Fruit fly (Drosophila melanogaster) whole organism, embryonic: ENCODE results near the gene CG1896.

Source experiments
- Adf1 ChIP-seq: fragments of 200-800 bp; sonication (Bioruptor generic); IDR thresholded peaks from 2 replicates; pipeline ENCODE4 v1.3.6; 2022; ENCODE audit warnings: missing biosample characterization, missing genetic modification characterization
- Aef1 ChIP-seq: fragments of 200-800 bp; sonication (Bioruptor generic); IDR thresholded peaks from 3 replicates; pipeline ENCODE4 v1.3.6; 2022; ENCODE audit warnings: missing biosample characterization, missing genetic modification characterization
- CG10209 ChIP-seq: fragments of 200-800 bp; sonication (Bioruptor generic); optimal IDR thresholded peaks from 3 replicates; lab custom pipeline; 2017; ENCODE audit warnings: missing biosample characterization, mild to moderate bottlenecking, missing genetic modification characterization, missing genetic modification reagents
- CG11085 ChIP-seq: fragments of 200-800 bp; sonication (Bioruptor generic); IDR thresholded peaks from 2 replicates; pipeline ENCODE4 v1.3.6; 2022; ENCODE audit warnings: missing biosample characterization, missing genetic modification characterization
- CG11696 ChIP-seq: fragments of 200-800 bp; sonication (Bioruptor generic); IDR thresholded peaks from 2 replicates; pipeline ENCODE4 v1.3.6; 2022; ENCODE audit warnings: missing biosample characterization, missing genetic modification characterization
- CG13624 ChIP-seq: fragments of 200-800 bp; sonication (Bioruptor generic); optimal IDR thresholded peaks from 2 replicates; lab custom pipeline; 2016; ENCODE audit warnings: missing biosample characterization, missing genetic modification characterization
- CG14441 ChIP-seq: fragments of 200-800 bp; sonication (Bioruptor generic); IDR thresholded peaks from 2 replicates; pipeline ENCODE4 v1.3.6; 2022; ENCODE audit warnings: missing biosample characterization, missing genetic modification characterization
- CG14710 ChIP-seq: fragments of 200-800 bp; sonication (Bioruptor generic); optimal IDR thresholded peaks from 3 replicates; lab custom pipeline; 2019; ENCODE audit warnings: missing biosample characterization, mild to moderate bottlenecking, missing genetic modification characterization, moderate library complexity
- CG16813 ChIP-seq: fragments of 200-800 bp; sonication (Bioruptor generic); IDR thresholded peaks from 3 replicates; pipeline ENCODE4 v1.3.6; 2022; ENCODE audit warnings: missing biosample characterization, missing genetic modification characterization; ENCODE audit not compliant: partially characterized antibody
- CG30403 ChIP-seq: fragments of 200-800 bp; sonication (Bioruptor generic); optimal IDR thresholded peaks from 3 replicates; lab custom pipeline; 2016; ENCODE audit warnings: missing biosample characterization, missing genetic modification characterization
- CG3838 ChIP-seq: fragments of 200-800 bp; sonication (Bioruptor generic); optimal IDR thresholded peaks from 3 replicates; lab custom pipeline; 2016; ENCODE audit warnings: missing biosample characterization, missing genetic modification characterization
- CG43689 ChIP-seq: fragments of 200-800 bp; sonication (Bioruptor generic); IDR thresholded peaks from 2 replicates; pipeline ENCODE4 v1.3.6; 2022; ENCODE audit warnings: missing biosample characterization, missing genetic modification characterization
- CG4707 ChIP-seq: fragments of 200-800 bp; sonication (Bioruptor generic); optimal IDR thresholded peaks from 2 replicates; lab custom pipeline; 2018; ENCODE audit warnings: missing biosample characterization, mild to moderate bottlenecking, missing genetic modification characterization, moderate library complexity
- CG5180 ChIP-seq: fragments of 200-800 bp; sonication (Bioruptor generic); optimal IDR thresholded peaks from 3 replicates; lab custom pipeline; 2017; ENCODE audit warnings: missing biosample characterization, missing genetic modification characterization, mild to moderate bottlenecking, moderate library complexity, missing genetic modification reagents
- CG8924 ChIP-seq: fragments of 200-800 bp; optimal IDR thresholded peaks from 3 replicates; lab custom pipeline; 2019; ENCODE audit warnings: missing biosample characterization, mild to moderate bottlenecking, missing genetic modification characterization, moderate library complexity
- CG9727 ChIP-seq: fragments of 200-800 bp; sonication (Bioruptor generic); optimal IDR thresholded peaks from 3 replicates; lab custom pipeline; 2017; ENCODE audit warnings: missing biosample characterization, mild to moderate bottlenecking, missing genetic modification characterization
- CrebB ChIP-seq: fragments of 200-800 bp; sonication (Bioruptor generic); optimal IDR thresholded peaks from 3 replicates; lab custom pipeline; 2018; ENCODE audit warnings: missing biosample characterization, mild to moderate bottlenecking, missing genetic modification characterization
- Dip2 ChIP-seq: fragments of 200-800 bp; sonication (Bioruptor generic); IDR thresholded peaks from 2 replicates; pipeline ENCODE4 v1.3.6; 2022; ENCODE audit warnings: missing biosample characterization, missing genetic modification characterization
- Dip3 ChIP-seq: fragments of 200-800 bp; sonication (Bioruptor generic); optimal IDR thresholded peaks from 3 replicates; lab custom pipeline; 2016; ENCODE audit warnings: missing biosample characterization, missing genetic modification characterization
- Drgx ChIP-seq: fragments of 200-800 bp; sonication (Bioruptor generic); IDR thresholded peaks from 2 replicates; pipeline ENCODE4 v1.3.6; 2022; ENCODE audit warnings: missing biosample characterization, missing genetic modification characterization
- Fer1 ChIP-seq: fragments of 200-800 bp; sonication (Bioruptor generic); optimal IDR thresholded peaks from 2 replicates; lab custom pipeline; 2017; ENCODE audit warnings: missing biosample characterization, mild to moderate bottlenecking, missing genetic modification characterization
- GATAe ChIP-seq: fragments of 200-800 bp; sonication (Bioruptor generic); conservative IDR thresholded peaks from 2 replicates; pipeline ENCODE4 v1.3.6; 2022; ENCODE audit warnings: missing biosample characterization, missing genetic modification characterization
- Gsc ChIP-seq: fragments of 200-800 bp; sonication (Bioruptor generic); IDR thresholded peaks from 2 replicates; pipeline ENCODE4 v1.3.6; 2022; ENCODE audit warnings: missing biosample characterization, missing genetic modification characterization
- H2.0 ChIP-seq: fragments of 200-800 bp; sonication (Bioruptor generic); IDR thresholded peaks from 2 replicates; pipeline ENCODE4 v1.3.6; 2022; ENCODE audit warnings: missing biosample characterization, missing genetic modification characterization
- HHEX ChIP-seq: fragments of 200-800 bp; sonication (Bioruptor generic); optimal IDR thresholded peaks from 3 replicates; lab custom pipeline; 2017; ENCODE audit warnings: missing biosample characterization, mild to moderate bottlenecking, missing genetic modification characterization, missing genetic modification reagents
- Hsf ChIP-seq: fragments of 200-800 bp; sonication (Bioruptor generic); optimal IDR thresholded peaks from 3 replicates; lab custom pipeline; 2016; ENCODE audit warnings: missing biosample characterization, missing genetic modification characterization
- Myb ChIP-seq: fragments of 200-800 bp; sonication (Bioruptor generic); optimal IDR thresholded peaks from 2 replicates; lab custom pipeline; 2016; ENCODE audit warnings: missing biosample characterization, missing genetic modification characterization
- NK7.1 ChIP-seq: fragments of 200-800 bp; sonication (Bioruptor generic); optimal IDR thresholded peaks from 3 replicates; lab custom pipeline; 2016; ENCODE audit warnings: missing biosample characterization, missing genetic modification characterization
- Six4 ChIP-seq: fragments of 200-800 bp; sonication (Bioruptor generic); optimal IDR thresholded peaks from 2 replicates; lab custom pipeline; 2016; ENCODE audit warnings: missing biosample characterization, missing genetic modification characterization
- Xrp1 ChIP-seq: fragments of 200-800 bp; sonication (Bioruptor generic); IDR thresholded peaks from 2 replicates; pipeline ENCODE4 v1.3.6; 2022; ENCODE audit warnings: missing biosample characterization, missing genetic modification characterization
- YL-1 ChIP-seq: fragments of 200-800 bp; sonication (Bioruptor generic); optimal IDR thresholded peaks from 3 replicates; lab custom pipeline; 2017; ENCODE audit warnings: missing biosample characterization, mild to moderate bottlenecking, missing genetic modification characterization
- abd-A ChIP-seq: fragments of 200-800 bp; sonication (Bioruptor generic); optimal IDR thresholded peaks from 3 replicates; lab custom pipeline; 2019; ENCODE audit warnings: missing biosample characterization, mild to moderate bottlenecking, missing genetic modification characterization, moderate library complexity
- bbx ChIP-seq: fragments of 200-800 bp; sonication (Bioruptor generic); IDR thresholded peaks from 2 replicates; pipeline ENCODE4 v1.3.6; 2022; ENCODE audit warnings: missing biosample characterization, missing genetic modification characterization; ENCODE audit not compliant: partially characterized antibody
- bsh ChIP-seq, 2 experiments: fragments of 200-800 bp; sonication (Bioruptor generic); optimal IDR thresholded peaks; 2 replicates each; lab custom pipeline; 2017 to 2018; ENCODE audit warnings: mild to moderate bottlenecking in 2 of 2, missing biosample characterization in 2 of 2, missing genetic modification characterization in 2 of 2, moderate library complexity in 1 of 2
- chif ChIP-seq, 2 experiments: fragments of 200-800 bp; sonication (Bioruptor generic); optimal IDR thresholded peaks; 3 replicates each; lab custom pipeline; 2016; ENCODE audit warnings: missing biosample characterization in 2 of 2, missing genetic modification characterization in 2 of 2
- ewg ChIP-seq: fragments of 200-800 bp; sonication (Bioruptor generic); optimal IDR thresholded peaks from 3 replicates; lab custom pipeline; 2017; ENCODE audit warnings: mild to moderate bottlenecking, missing biosample characterization, missing genetic modification reagents, missing genetic modification characterization
- fd64A ChIP-seq: fragments of 200-800 bp; sonication (Bioruptor generic); optimal IDR thresholded peaks from 3 replicates; lab custom pipeline; 2018; ENCODE audit warnings: missing biosample characterization, mild to moderate bottlenecking, missing genetic modification characterization
- gem ChIP-seq: fragments of 200-800 bp; sonication (Bioruptor generic); optimal IDR thresholded peaks from 2 replicates; lab custom pipeline; 2019; ENCODE audit warnings: missing biosample characterization, mild to moderate bottlenecking, missing genetic modification characterization, moderate library complexity
- grn ChIP-seq: fragments of 200-800 bp; sonication (Bioruptor generic); optimal IDR thresholded peaks from 3 replicates; lab custom pipeline; 2017; ENCODE audit warnings: missing biosample characterization, missing genetic modification characterization
- luna ChIP-seq: fragments of 200-800 bp; sonication (Bioruptor generic); optimal IDR thresholded peaks from 2 replicates; lab custom pipeline; 2016; ENCODE audit warnings: missing biosample characterization, missing genetic modification characterization
- mirr ChIP-seq: fragments of 200-800 bp; sonication (Bioruptor generic); optimal IDR thresholded peaks from 3 replicates; lab custom pipeline; 2018; ENCODE audit warnings: missing biosample characterization, mild to moderate bottlenecking, missing genetic modification characterization
- nom ChIP-seq: fragments of 200-800 bp; sonication (Bioruptor generic); optimal IDR thresholded peaks from 2 replicates; lab custom pipeline; 2017; ENCODE audit warnings: missing biosample characterization, missing genetic modification characterization, mild to moderate bottlenecking, moderate library complexity, missing genetic modification reagents
- psq ChIP-seq: fragments of 200-800 bp; sonication (Bioruptor generic); optimal IDR thresholded peaks from 2 replicates; lab custom pipeline; 2017; ENCODE audit warnings: missing biosample characterization, missing genetic modification characterization
- rib ChIP-seq: fragments of 200-800 bp; sonication (Bioruptor generic); IDR thresholded peaks from 2 replicates; pipeline ENCODE4 v1.3.6; 2022; ENCODE audit warnings: missing biosample characterization, missing genetic modification characterization
- sens ChIP-seq: fragments of 200-800 bp; sonication (Bioruptor generic); peaks from one replicate; lab custom pipeline; 2016; ENCODE audit warnings: missing biosample characterization, missing genetic modification characterization
- sens-2 ChIP-seq: fragments of 200-800 bp; sonication (Bioruptor generic); IDR thresholded peaks from 2 replicates; pipeline ENCODE4 v1.3.6; 2022; ENCODE audit warnings: missing biosample characterization, missing genetic modification characterization
- sisA ChIP-seq: fragments of 200-800 bp; sonication (Bioruptor generic); IDR thresholded peaks from 2 replicates; pipeline ENCODE4 v1.3.6; 2022; ENCODE audit warnings: missing biosample characterization, missing genetic modification characterization
- twi ChIP-seq: fragments of 200-800 bp; optimal IDR thresholded peaks from 2 replicates; lab custom pipeline; 2019; ENCODE audit warnings: missing biosample characterization, mild to moderate bottlenecking, missing genetic modification characterization, moderate library complexity
- tx ChIP-seq: fragments of 200-800 bp; sonication (Bioruptor generic); optimal IDR thresholded peaks from 2 replicates; lab custom pipeline; 2016; ENCODE audit warnings: missing biosample characterization, missing genetic modification characterization
- vvl ChIP-seq: fragments of 200-800 bp; sonication (Bioruptor generic); IDR thresholded peaks from 2 replicates; pipeline ENCODE4 v1.3.6; 2022; ENCODE audit warnings: missing biosample characterization, missing genetic modification characterization
- zen ChIP-seq: fragments of 200-800 bp; sonication (Bioruptor generic); optimal IDR thresholded peaks from 3 replicates; lab custom pipeline; 2018; ENCODE audit warnings: missing biosample characterization, mild to moderate bottlenecking, missing genetic modification characterization, moderate library complexity
- zf30C ChIP-seq: fragments of 200-800 bp; sonication (Bioruptor generic); optimal IDR thresholded peaks from 3 replicates; lab custom pipeline; 2018; ENCODE audit warnings: missing biosample characterization, mild to moderate bottlenecking, missing genetic modification characterization

CG1896 gene

DNA sequence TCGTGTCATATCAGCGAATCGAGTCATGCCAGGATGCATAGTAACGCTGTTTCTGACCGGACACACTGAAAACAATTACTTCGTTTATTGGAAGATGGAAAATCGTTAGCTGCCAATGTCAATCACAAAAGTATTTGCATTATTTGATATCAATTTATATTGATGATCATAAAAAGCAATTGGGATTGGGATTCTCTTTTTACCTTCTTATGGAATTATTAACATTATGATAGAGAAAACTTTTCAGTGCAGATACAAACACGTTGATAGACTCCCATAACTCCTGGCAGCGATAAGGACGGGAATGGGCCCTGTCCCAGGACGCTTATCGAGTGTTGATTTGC, 37.2 kb upstream of the CG1896 start (continued):
- TF ChIP-seq H2.0 (GFP tag; lab: Robert Waterston, UW) = no peak
- TF ChIP-seq CG14710 (tag; lab: Kevin White, UChicago) = peak; percentile 17
- TF ChIP-seq CG11696 (GFP tag; lab: Robert Waterston, UW) = no peak
- no peak for TF ChIP-seq luna (GFP tag; lab: Kevin White, UChicago)
- no peak for TF ChIP-seq Dip2 (GFP tag; lab: Robert Waterston, UW)
- TF ChIP-seq rib (GFP tag; lab: Robert Waterston, UW) = no peak
- no peak for TF ChIP-seq CG4707
- peak; percentile 23; the same call in 1 of the 2 replicates for TF ChIP-seq Xrp1 (GFP tag; lab: Robert Waterston, UW)
- no peak for TF ChIP-seq NK7.1 (GFP tag; lab: Kevin White, UChicago)
- peak; percentile 11 for TF ChIP-seq CG10209 (GFP tag; lab: Kevin White, UChicago)
- TF ChIP-seq CG11085 (GFP tag; lab: Robert Waterston, UW) = no peak
- TF ChIP-seq CG14441 (GFP tag; lab: Robert Waterston, UW) = no peak
- TF ChIP-seq zf30C (GFP tag; lab: Kevin White, UChicago) = peak; percentile 71
- TF ChIP-seq sisA (GFP tag; lab: Robert Waterston, UW) = no peak
- no peak for TF ChIP-seq Drgx (GFP tag; lab: Robert Waterston, UW)
- TF ChIP-seq nom (GFP tag; lab: Kevin White, UChicago) = no peak
- TF ChIP-seq fd64A = no peak
- peak; percentile 48 for TF ChIP-seq CG9727 (GFP tag; lab: Kevin White, UChicago)
- peak in 1 of 2 experiments; percentile 4 for TF ChIP-seq bsh (GFP tag; optimal IDR thresholded peaks at IDR 0.05; lab: Kevin White, UChicago)
- no peak for TF ChIP-seq Myb
- TF ChIP-seq CrebB (tag; lab: Kevin White, UChicago) = no peak
- no peak for TF ChIP-seq ewg (GFP tag; lab: Kevin White, UChicago)
- TF ChIP-seq chif (GFP tag; optimal IDR thresholded peaks at IDR 0.05; lab: Kevin White, UChicago) = peak in 1 of 2 experiments; percentile 13
- TF ChIP-seq CG13624 (GFP tag; lab: Kevin White, UChicago) = no peak
- no peak for TF ChIP-seq HHEX (GFP tag; lab: Kevin White, UChicago)
- TF ChIP-seq psq (GFP tag; lab: Kevin White, UChicago) = no peak
- TF ChIP-seq vvl (GFP tag; lab: Robert Waterston, UW) = no peak
- no peak for TF ChIP-seq Adf1 (GFP tag; lab: Robert Waterston, UW)
- no peak for TF ChIP-seq CG5180 (GFP tag; lab: Kevin White, UChicago)
- no peak for TF ChIP-seq abd-A (tag; lab: Kevin White, UChicago)
- no peak for TF ChIP-seq mirr
- TF ChIP-seq sens = peak; percentile 87
- peak; percentile 56 for TF ChIP-seq gem (tag; lab: Kevin White, UChicago)
- TF ChIP-seq bbx (GFP tag; lab: Robert Waterston, UW) = no peak
- TF ChIP-seq CG16813 (GFP tag; lab: Robert Waterston, UW) = no peak
- no peak for TF ChIP-seq tx (GFP tag; lab: Kevin White, UChicago)
- TF ChIP-seq GATAe (GFP tag; lab: Robert Waterston, UW) = no peak
- TF ChIP-seq Gsc (GFP tag; lab: Robert Waterston, UW) = no peak
- TF ChIP-seq Dip3 = no peak
- peak; percentile 14 for TF ChIP-seq CG8924 (tag; lab: Kevin White, UChicago)
- no peak for TF ChIP-seq sens-2
- TF ChIP-seq Aef1 (GFP tag; lab: Robert Waterston, UW) = no peak
- no peak for TF ChIP-seq YL-1
- no peak for TF ChIP-seq CG43689
- no peak for TF ChIP-seq CG30403 (GFP tag; lab: Kevin White, UChicago)
- TF ChIP-seq Six4 (GFP tag; lab: Kevin White, UChicago) = peak; percentile 4
- peak; percentile 48 for TF ChIP-seq zen (tag; lab: Kevin White, UChicago)
- TF ChIP-seq CG3838 (GFP tag; lab: Kevin White, UChicago) = no peak
- peak; percentile 26 for TF ChIP-seq grn (GFP tag; lab: Kevin White, UChicago)
- no peak for TF ChIP-seq Fer1
- peak; percentile 4 for TF ChIP-seq Hsf (GFP tag; lab: Kevin White, UChicago)
- no peak for TF ChIP-seq twi
